Fruit fly (Drosophila melanogaster) whole organism, embryonic: ENCODE measurements around the gene CG8051.

Experiments used
- CG10321 ChIP-seq: fragments of 200-800 bp; sonication (Bioruptor generic); IDR thresholded peaks from 2 replicates; pipeline ENCODE4 v1.3.6; 2022; ENCODE audit warnings: missing biosample characterization, missing genetic modification characterization
- CG10462 ChIP-seq: fragments of 200-800 bp; sonication (Bioruptor generic); optimal IDR thresholded peaks from 2 replicates; lab custom pipeline; 2016; ENCODE audit warnings: missing biosample characterization, missing genetic modification characterization
- CG11247 ChIP-seq: fragments of 200-800 bp; sonication (Bioruptor generic); IDR thresholded peaks from 2 replicates; pipeline ENCODE4 v1.3.6; 2022; ENCODE audit warnings: missing biosample characterization, missing genetic modification characterization
- CG11504 ChIP-seq: fragments of 200-800 bp; sonication (Bioruptor generic); optimal IDR thresholded peaks from 3 replicates; lab custom pipeline; 2019; ENCODE audit warnings: missing biosample characterization, mild to moderate bottlenecking, missing genetic modification characterization, moderate library complexity
- CG12071 ChIP-seq: fragments of 200-800 bp; sonication (Bioruptor generic); optimal IDR thresholded peaks from 3 replicates; lab custom pipeline; 2018; ENCODE audit warnings: missing biosample characterization, mild to moderate bottlenecking, missing genetic modification characterization
- CG12769 ChIP-seq: fragments of 200-800 bp; sonication (Bioruptor generic); optimal IDR thresholded peaks from 2 replicates; lab custom pipeline; 2019; ENCODE audit warnings: missing biosample characterization, mild to moderate bottlenecking, missing genetic modification characterization, moderate library complexity
- CG15601 ChIP-seq: fragments of 200-800 bp; sonication (Bioruptor generic); optimal IDR thresholded peaks from 3 replicates; lab custom pipeline; 2019; ENCODE audit warnings: missing biosample characterization, mild to moderate bottlenecking, missing genetic modification characterization, moderate library complexity
- CG17385 ChIP-seq: fragments of 200-800 bp; sonication (Bioruptor generic); optimal IDR thresholded peaks from 3 replicates; lab custom pipeline; 2018; ENCODE audit warnings: missing biosample characterization, mild to moderate bottlenecking, missing genetic modification characterization
- CG17829 ChIP-seq: fragments of 200-800 bp; optimal IDR thresholded peaks from 2 replicates; lab custom pipeline; 2019; ENCODE audit warnings: missing biosample characterization, mild to moderate bottlenecking, missing genetic modification characterization, moderate library complexity
- CG18599 ChIP-seq: fragments of 200-800 bp; sonication (Bioruptor generic); optimal IDR thresholded peaks from 3 replicates; lab custom pipeline; 2017; ENCODE audit warnings: missing biosample characterization, missing genetic modification characterization, mild to moderate bottlenecking, moderate library complexity, missing genetic modification reagents
- CG18619 ChIP-seq: fragments of 200-800 bp; sonication (Bioruptor generic); optimal IDR thresholded peaks from 3 replicates; lab custom pipeline; 2017; ENCODE audit warnings: missing biosample characterization, mild to moderate bottlenecking, missing genetic modification characterization
- CG2116 ChIP-seq: fragments of 200-800 bp; sonication (Bioruptor generic); optimal IDR thresholded peaks from 3 replicates; lab custom pipeline; 2018; ENCODE audit warnings: missing biosample characterization, mild to moderate bottlenecking, missing genetic modification characterization
- CG2678 ChIP-seq: fragments of 200-800 bp; sonication (Bioruptor generic); optimal IDR thresholded peaks from 3 replicates; lab custom pipeline; 2019; ENCODE audit warnings: missing biosample characterization, mild to moderate bottlenecking, missing genetic modification characterization, moderate library complexity
- CG32532 ChIP-seq: fragments of 200-800 bp; sonication (Bioruptor generic); IDR thresholded peaks from 2 replicates; pipeline ENCODE4 v1.3.6; 2022; ENCODE audit warnings: missing biosample characterization, missing genetic modification characterization
- CG43689 ChIP-seq: fragments of 200-800 bp; sonication (Bioruptor generic); IDR thresholded peaks from 2 replicates; pipeline ENCODE4 v1.3.6; 2022; ENCODE audit warnings: missing biosample characterization, missing genetic modification characterization
- CG6683 ChIP-seq: fragments of 200-800 bp; sonication (Bioruptor generic); optimal IDR thresholded peaks from 2 replicates; lab custom pipeline; 2017; ENCODE audit warnings: missing biosample characterization, mild to moderate bottlenecking, missing genetic modification characterization, missing genetic modification reagents
- CG6813 ChIP-seq: fragments of 200-800 bp; sonication (Bioruptor generic); optimal IDR thresholded peaks from 2 replicates; lab custom pipeline; 2017; ENCODE audit warnings: missing biosample characterization, missing genetic modification characterization, mild to moderate bottlenecking, moderate library complexity, missing genetic modification reagents
- CG7745 ChIP-seq: fragments of 200-800 bp; sonication (Bioruptor generic); optimal IDR thresholded peaks from 2 replicates; lab custom pipeline; 2018; ENCODE audit warnings: missing biosample characterization, mild to moderate bottlenecking, missing genetic modification characterization, moderate library complexity
- CG7786 ChIP-seq: fragments of 200-800 bp; sonication (Bioruptor generic); optimal IDR thresholded peaks from 2 replicates; lab custom pipeline; 2016; ENCODE audit warnings: missing biosample characterization, missing genetic modification characterization
- CG8290 ChIP-seq, 3 experiments: fragments of 200-800 bp; sonication (Bioruptor generic); optimal IDR thresholded peaks; 2 replicates each; lab custom pipeline; 2016 to 2019; ENCODE audit warnings: missing biosample characterization in 3 of 3, missing genetic modification characterization in 3 of 3, mild to moderate bottlenecking in 2 of 3, moderate library complexity in 1 of 3
- Ets65A ChIP-seq: fragments of 200-800 bp; sonication (Bioruptor generic); peaks from one replicate; lab custom pipeline; 2016; ENCODE audit warnings: missing biosample characterization, missing genetic modification characterization
- Fer3 ChIP-seq: fragments of 200-800 bp; sonication (Bioruptor generic); optimal IDR thresholded peaks from 2 replicates; lab custom pipeline; 2018; ENCODE audit warnings: missing biosample characterization, mild to moderate bottlenecking, missing genetic modification characterization, moderate library complexity
- HHEX ChIP-seq: fragments of 200-800 bp; sonication (Bioruptor generic); optimal IDR thresholded peaks from 3 replicates; lab custom pipeline; 2017; ENCODE audit warnings: missing biosample characterization, mild to moderate bottlenecking, missing genetic modification characterization, missing genetic modification reagents
- HLH54F ChIP-seq: fragments of 200-800 bp; sonication (Bioruptor generic); optimal IDR thresholded peaks from 3 replicates; lab custom pipeline; 2016; ENCODE audit warnings: missing biosample characterization, missing genetic modification characterization
- Hey ChIP-seq: fragments of 200-800 bp; sonication (Bioruptor generic); optimal IDR thresholded peaks from 3 replicates; lab custom pipeline; 2018; ENCODE audit warnings: missing biosample characterization, mild to moderate bottlenecking, missing genetic modification characterization
- Hmr ChIP-seq: fragments of 200-800 bp; sonication (Bioruptor generic); optimal IDR thresholded peaks from 3 replicates; lab custom pipeline; 2017; ENCODE audit warnings: mild to moderate bottlenecking, missing biosample characterization, missing genetic modification reagents, missing genetic modification characterization
- Med ChIP-seq: fragments of 200-800 bp; sonication (Bioruptor generic); peaks from one replicate; lab custom pipeline; 2016; ENCODE audit warnings: missing biosample characterization, missing genetic modification characterization, mild to moderate bottlenecking, inconsistent platforms, moderate library complexity
- Neu2 ChIP-seq: fragments of 200-800 bp; sonication (Bioruptor generic); optimal IDR thresholded peaks from 3 replicates; lab custom pipeline; 2016; ENCODE audit warnings: missing biosample characterization, missing genetic modification characterization, borderline replicate concordance
- Oli ChIP-seq: fragments of 200-800 bp; sonication (Bioruptor generic); optimal IDR thresholded peaks from 2 replicates; lab custom pipeline; 2018; ENCODE audit warnings: missing biosample characterization, mild to moderate bottlenecking, missing genetic modification characterization, moderate library complexity
- Pdp1 ChIP-seq, 2 experiments: fragments of 200-800 bp; sonication (Bioruptor generic); optimal IDR thresholded peaks; 3 replicates each; lab custom pipeline; 2016; ENCODE audit warnings: missing biosample characterization in 2 of 2, missing genetic modification characterization in 2 of 2, mild to moderate bottlenecking in 1 of 2, moderate library complexity in 1 of 2
- Ravus ChIP-seq: fragments of 200-800 bp; sonication (Bioruptor generic); IDR thresholded peaks from 2 replicates; pipeline ENCODE4 v1.3.6; 2022; ENCODE audit warnings: missing biosample characterization, missing genetic modification characterization
- Trl ChIP-seq, 3 experiments: fragments of >200 bp in 2 of 3; fragments of 200-800 bp in 1 of 3; sonication (Bioruptor generic) in 1 of 3; optimal IDR thresholded peaks; 2 replicates in 1 of 3; 3 replicates in 2 of 3; lab custom pipeline; 2016 to 2017; ENCODE audit warnings: missing biosample characterization in 1 of 3, missing genetic modification characterization in 1 of 3
- amos ChIP-seq: fragments of 200-800 bp; sonication (Bioruptor generic); IDR thresholded peaks from 2 replicates; pipeline ENCODE4 v1.3.6; 2022; ENCODE audit warnings: missing biosample characterization, missing genetic modification characterization; ENCODE audit not compliant: partially characterized antibody
- chinmo ChIP-seq: fragments of 200-800 bp; sonication (Bioruptor generic); IDR thresholded peaks from 4 replicates; pipeline ENCODE4 v1.3.6; 2022; ENCODE audit warnings: missing biosample characterization, missing genetic modification characterization; ENCODE audit not compliant: partially characterized antibody
- dan ChIP-seq: fragments of 200-800 bp; sonication (Bioruptor generic); IDR thresholded peaks from 2 replicates; pipeline ENCODE4 v1.3.6; 2022; ENCODE audit warnings: missing biosample characterization, missing genetic modification characterization
- grau ChIP-seq: fragments of 200-800 bp; optimal IDR thresholded peaks from 3 replicates; lab custom pipeline; 2019; ENCODE audit warnings: missing biosample characterization, mild to moderate bottlenecking, missing genetic modification characterization, moderate library complexity
- grn ChIP-seq: fragments of 200-800 bp; sonication (Bioruptor generic); optimal IDR thresholded peaks from 3 replicates; lab custom pipeline; 2017; ENCODE audit warnings: missing biosample characterization, missing genetic modification characterization
- lab ChIP-seq: fragments of 200-800 bp; sonication (Bioruptor generic); optimal IDR thresholded peaks from 3 replicates; lab custom pipeline; 2017; ENCODE audit warnings: missing biosample characterization, missing genetic modification characterization, mild to moderate bottlenecking, moderate library complexity, missing genetic modification reagents
- maf-S ChIP-seq: fragments of 200-800 bp; sonication (Bioruptor generic); optimal IDR thresholded peaks from 2 replicates; lab custom pipeline; 2016; ENCODE audit warnings: missing biosample characterization, missing genetic modification characterization
- mam ChIP-seq: fragments of 200-800 bp; sonication (Bioruptor generic); optimal IDR thresholded peaks from 3 replicates; lab custom pipeline; 2016; ENCODE audit warnings: missing biosample characterization, missing genetic modification characterization
- nau ChIP-seq: fragments of 200-800 bp; sonication (Bioruptor generic); optimal IDR thresholded peaks from 3 replicates; lab custom pipeline; 2017; ENCODE audit warnings: missing biosample characterization, mild to moderate bottlenecking, missing genetic modification characterization, missing genetic modification reagents
- pho ChIP-seq: fragments of 200-800 bp; sonication (Bioruptor generic); optimal IDR thresholded peaks from 2 replicates; lab custom pipeline; 2016; ENCODE audit warnings: missing biosample characterization, missing genetic modification characterization
- pnt ChIP-seq: fragments of 200-800 bp; sonication (Bioruptor generic); optimal IDR thresholded peaks from 3 replicates; lab custom pipeline; 2016; ENCODE audit warnings: missing biosample characterization, missing genetic modification characterization
- sd ChIP-seq: fragments of 200-800 bp; sonication (Bioruptor generic); optimal IDR thresholded peaks from 3 replicates; lab custom pipeline; 2018; ENCODE audit warnings: missing biosample characterization, mild to moderate bottlenecking, missing genetic modification characterization, moderate library complexity
- slou ChIP-seq: fragments of 200-800 bp; sonication (Bioruptor generic); optimal IDR thresholded peaks from 3 replicates; lab custom pipeline; 2016; ENCODE audit warnings: missing biosample characterization, missing genetic modification characterization
- trh ChIP-seq: fragments of 200-800 bp; sonication (Bioruptor generic); optimal IDR thresholded peaks from 2 replicates; lab custom pipeline; 2016; ENCODE audit warnings: missing biosample characterization, missing genetic modification characterization
- zf30C ChIP-seq: fragments of 200-800 bp; sonication (Bioruptor generic); optimal IDR thresholded peaks from 3 replicates; lab custom pipeline; 2018; ENCODE audit warnings: missing biosample characterization, mild to moderate bottlenecking, missing genetic modification characterization
- zfh2 ChIP-seq: fragments of 200-800 bp; sonication (Bioruptor generic); optimal IDR thresholded peaks from 2 replicates; lab custom pipeline; 2016; ENCODE audit warnings: missing biosample characterization, missing genetic modification characterization

The CG8051 gene

dm6 chrX:19309648-19310047, 1.9 kb upstream of the CG8051 start:
- TF ChIP-seq CG43689 (GFP tag; lab: Robert Waterston, UW) = no peak
- no peak for TF ChIP-seq amos (GFP tag; lab: Robert Waterston, UW)
- peak; percentile 23 for TF ChIP-seq Med (GFP tag; lab: Kevin White, UChicago)
- TF ChIP-seq Hmr (GFP tag; lab: Kevin White, UChicago) = no peak
- TF ChIP-seq CG18599 = peak; percentile 14
- peak; percentile 30 for TF ChIP-seq lab (GFP tag; lab: Kevin White, UChicago)
- TF ChIP-seq CG18619 = no peak
- no peak for TF ChIP-seq Hey (tag; lab: Kevin White, UChicago)
- peak in 1 of 2 experiments; percentile 56 for TF ChIP-seq Pdp1 (GFP tag; optimal IDR thresholded peaks at IDR 0.05; lab: Kevin White, UChicago)
- TF ChIP-seq CG2116 = no peak
- peak; percentile 59 for TF ChIP-seq Ets65A (GFP tag; lab: Kevin White, UChicago)
- peak; percentile 63 for TF ChIP-seq grau (tag; lab: Kevin White, UChicago)
- no peak for TF ChIP-seq Ravus (GFP tag; lab: Robert Waterston, UW)
- no peak for TF ChIP-seq CG8290 (GFP tag; optimal IDR thresholded peaks at IDR 0.05; lab: Kevin White, UChicago)
- TF ChIP-seq CG8290 (tag; optimal IDR thresholded peaks at IDR 0.05; lab: Kevin White, UChicago) = peak in 1 of 2 experiments; percentile 8

- TF ChIP-seq CG10321 (GFP tag; lab: Robert Waterston, UW) (no peak), CG15601 (tag; lab: Kevin White, UChicago) (peak; percentile 13), CG10462 (no peak), CG12769 (tag; lab: Kevin White, UChicago) (peak; percentile 57), sd (tag; lab: Kevin White, UChicago) (peak; percentile 21), CG11247 (GFP tag; lab: Robert Waterston, UW) (no peak), CG17385 (GFP tag; lab: Kevin White, UChicago) (no peak), CG18599 (peak; percentile 63), HLH54F (GFP tag; lab: Kevin White, UChicago) (no peak), CG17829 (tag; lab: Kevin White, UChicago) (no peak), zf30C (GFP tag; lab: Kevin White, UChicago) (no peak), mam (GFP tag; lab: Kevin White, UChicago) (no peak), CG2678 (tag; lab: Kevin White, UChicago) (peak; percentile 67), Fer3 (tag; lab: Kevin White, UChicago) (peak; percentile 22), slou (no peak), CG7745 (tag; lab: Kevin White, UChicago) (no peak), grn (GFP tag; lab: Kevin White, UChicago) (no peak), Neu2 (no peak), trh (no peak), chinmo (no peak), Oli (tag; lab: Kevin White, UChicago) (no peak), CG32532 (no peak), CG6683 (no peak), pho (GFP tag; lab: Kevin White, UChicago) (no peak), dan (no peak), Trl (optimal IDR thresholded peaks at IDR 0.05; lab: Kevin White, UChicago) (no peak), Trl (GFP tag; optimal IDR thresholded peaks at IDR 0.05; lab: Kevin White, UChicago) (no peak), maf-S (GFP tag; lab: Kevin White, UChicago) (no peak), zfh2 (GFP tag; lab: Kevin White, UChicago) (no peak), nau (GFP tag; lab: Kevin White, UChicago) (no peak), CG6813 (peak; percentile 15), pnt (GFP tag; lab: Kevin White, UChicago) (no peak), CG11504 (tag; lab: Kevin White, UChicago) (peak; percentile 23), CG12071 (GFP tag; lab: Kevin White, UChicago) (peak; percentile 72), HHEX (GFP tag; lab: Kevin White, UChicago) (peak; percentile 16), CG7786 (GFP tag; lab: Kevin White, UChicago) (no peak)
These were observed 1.2 kb downstream of the CG8051 start for dm6 chrX:19306531-19306930.
